Worm (Caenorhabditis elegans) whole organism, young adult: ENCODE measurements around the gene K12G11.6.

Experiments used
- D2030.7 ChIP-seq: fragments of 200-800 bp; sonication (Bioruptor generic); IDR thresholded peaks from 2 replicates; pipeline ENCODE4 v1.3.6; 2022; ENCODE audit warnings: missing genetic modification reagents, missing genetic modification characterization, missing compliant biosample characterization
- F22D6.2 ChIP-seq: sonication (generic microtip); optimal IDR thresholded peaks from 2 replicates; lab custom pipeline; 2016; ENCODE audit warnings: mild to moderate bottlenecking, missing genetic modification characterization, missing compliant biosample characterization
- F23B12.7 ChIP-seq: sonication (generic microtip); optimal IDR thresholded peaks from 2 replicates; lab custom pipeline; 2017; ENCODE audit warnings: missing genetic modification characterization, mild to moderate bottlenecking, missing compliant biosample characterization, antibody characterized with exemption, moderate library complexity; ENCODE audit not compliant: insufficient read depth
- K11D2.4 ChIP-seq: fragments of 200-800 bp; sonication (Bioruptor generic); IDR thresholded peaks from 2 replicates; pipeline ENCODE4 v1.3.6; 2022; ENCODE audit warnings: missing genetic modification reagents, missing genetic modification characterization, missing compliant biosample characterization
- T26A5.8 ChIP-seq: sonication (generic microtip); optimal IDR thresholded peaks from 2 replicates; lab custom pipeline; 2016; ENCODE audit warnings: missing genetic modification characterization, missing compliant biosample characterization
- Y53G8AR.9 ChIP-seq: fragments of 200-800 bp; sonication (Bioruptor generic); conservative IDR thresholded peaks from 2 replicates; pipeline ENCODE4 v1.3.6; 2022; ENCODE audit warnings: missing genetic modification reagents, missing genetic modification characterization, missing compliant biosample characterization
- Y67H2A.10 ChIP-seq: fragments of 200-800 bp; sonication (Bioruptor generic); conservative IDR thresholded peaks from 2 replicates; pipeline ENCODE4 v1.3.6; 2022; ENCODE audit warnings: missing genetic modification reagents, missing genetic modification characterization, missing compliant biosample characterization
- aptf-3 ChIP-seq: fragments of 200-800 bp; sonication (Bioruptor generic); IDR thresholded peaks from 2 replicates; pipeline ENCODE4 v1.3.6; 2022; ENCODE audit warnings: missing genetic modification characterization, missing compliant biosample characterization
- cebp-1 ChIP-seq, 2 experiments: fragments of 200-800 bp in 1 of 2; sonication (Bioruptor generic) in 1 of 2; sonication (generic microtip) in 1 of 2; IDR thresholded peaks in 1 of 2; optimal IDR thresholded peaks in 1 of 2; 2 replicates each; pipeline versions ENCODE4 v1.3.6 to Lab custom; 2017 to 2022; ENCODE audit warnings: missing compliant biosample characterization in 2 of 2, missing genetic modification characterization in 2 of 2, mild to moderate bottlenecking in 1 of 2, missing genetic modification reagents in 1 of 2, moderate library complexity in 1 of 2
- ceh-100 ChIP-seq: fragments of 200-800 bp; sonication (Bioruptor generic); IDR thresholded peaks from 2 replicates; pipeline ENCODE4 v1.3.6; 2022; ENCODE audit warnings: missing genetic modification reagents, missing genetic modification characterization, missing compliant biosample characterization
- ceh-27 ChIP-seq: fragments of 200-800 bp; sonication (Bioruptor generic); optimal IDR thresholded peaks from 2 replicates; lab custom pipeline; 2018; ENCODE audit warnings: mild to moderate bottlenecking, missing genetic modification characterization, moderate library complexity, missing compliant biosample characterization
- ceh-79 ChIP-seq: sonication (generic microtip); optimal IDR thresholded peaks from 2 replicates; lab custom pipeline; 2017; ENCODE audit warnings: mild to moderate bottlenecking, missing genetic modification characterization, missing compliant biosample characterization
- chd-7 ChIP-seq: sonication (generic microtip); optimal IDR thresholded peaks from 2 replicates; lab custom pipeline; 2016; ENCODE audit warnings: mild to moderate bottlenecking, missing genetic modification characterization, moderate library complexity, missing compliant biosample characterization
- die-1 ChIP-seq: sonication (generic microtip); optimal IDR thresholded peaks from 2 replicates; lab custom pipeline; 2016; ENCODE audit warnings: missing genotype, mild to moderate bottlenecking, missing genetic modification characterization, missing compliant biosample characterization
- egl-18 ChIP-seq: fragments of 200-800 bp; sonication (Bioruptor generic); IDR thresholded peaks from 2 replicates; pipeline ENCODE4 v1.3.6; 2022; ENCODE audit warnings: missing genetic modification reagents, missing genetic modification characterization, missing compliant biosample characterization
- egl-44 ChIP-seq: fragments of 200-800 bp; sonication (Bioruptor generic); IDR thresholded peaks from 2 replicates; pipeline ENCODE4 v1.3.6; 2022; ENCODE audit warnings: missing genetic modification reagents, missing genetic modification characterization, missing compliant biosample characterization
- egrh-3 ChIP-seq: fragments of 200-800 bp; sonication (Bioruptor generic); IDR thresholded peaks from 2 replicates; pipeline ENCODE4 v1.3.6; 2022; ENCODE audit warnings: missing genetic modification reagents, missing genetic modification characterization, missing compliant biosample characterization
- ekl-4 ChIP-seq: fragments of 200-800 bp; sonication (Bioruptor generic); IDR thresholded peaks from 2 replicates; pipeline ENCODE4 v1.3.6; 2022; ENCODE audit warnings: missing genetic modification reagents, missing genetic modification characterization, missing compliant biosample characterization
- ets-4 ChIP-seq: fragments of 200-800 bp; sonication (Bioruptor generic); optimal IDR thresholded peaks from 2 replicates; lab custom pipeline; 2018; ENCODE audit warnings: mild to moderate bottlenecking, missing genetic modification characterization, missing compliant biosample characterization
- fkh-3 ChIP-seq: sonication (generic microtip); optimal IDR thresholded peaks from 2 replicates; lab custom pipeline; 2016; ENCODE audit warnings: mild to moderate bottlenecking, missing genetic modification characterization, missing compliant biosample characterization
- gei-17 ChIP-seq: fragments of 200-800 bp; sonication (Bioruptor generic); optimal IDR thresholded peaks from 2 replicates; lab custom pipeline; 2018; ENCODE audit warnings: mild to moderate bottlenecking, missing genetic modification characterization, missing compliant biosample characterization
- hmg-1.2 ChIP-seq: fragments of 200-800 bp; sonication (Bioruptor generic); IDR thresholded peaks from 2 replicates; pipeline ENCODE4 v1.3.6; 2022; ENCODE audit warnings: missing genetic modification reagents, missing genetic modification characterization, missing compliant biosample characterization
- hsf-1 ChIP-seq: fragments of 200-800 bp; sonication (Bioruptor generic); IDR thresholded peaks from 2 replicates; pipeline ENCODE4 v1.3.6; 2022; ENCODE audit warnings: missing genetic modification reagents, missing genetic modification characterization, missing compliant biosample characterization
- lin-40 ChIP-seq: sonication (generic microtip); optimal IDR thresholded peaks from 2 replicates; lab custom pipeline; 2016; ENCODE audit warnings: missing genetic modification characterization, mild to moderate bottlenecking, missing compliant biosample characterization, missing genotype, missing genetic modification reagents
- lsl-1 ChIP-seq: fragments of 200-800 bp; sonication (Bioruptor generic); optimal IDR thresholded peaks from 2 replicates; lab custom pipeline; 2018; ENCODE audit warnings: mild to moderate bottlenecking, missing genetic modification characterization, moderate library complexity, missing compliant biosample characterization
- madf-8 ChIP-seq: fragments of 200-800 bp; sonication (Bioruptor generic); conservative IDR thresholded peaks from 2 replicates; pipeline ENCODE4 v1.3.6; 2022; ENCODE audit warnings: missing genetic modification reagents, missing genetic modification characterization, missing compliant biosample characterization
- mxl-1 ChIP-seq: sonication (generic microtip); optimal IDR thresholded peaks from 2 replicates; lab custom pipeline; 2016; ENCODE audit warnings: missing genetic modification characterization, missing compliant biosample characterization
- nhr-80 ChIP-seq: sonication (generic microtip); optimal IDR thresholded peaks from 2 replicates; lab custom pipeline; 2016; ENCODE audit warnings: missing genetic modification characterization, missing compliant biosample characterization
- pbrm-1 ChIP-seq: fragments of 200-800 bp; sonication (Bioruptor generic); IDR thresholded peaks from 2 replicates; pipeline ENCODE4 v1.3.6; 2022; ENCODE audit warnings: missing genetic modification reagents, missing genetic modification characterization, missing compliant biosample characterization
- repo-1 ChIP-seq: sonication (generic microtip); optimal IDR thresholded peaks from 2 replicates; lab custom pipeline; 2017; ENCODE audit warnings: mild to moderate bottlenecking, missing genetic modification characterization, missing compliant biosample characterization
- somi-1 ChIP-seq: fragments of 200-800 bp; sonication (Bioruptor generic); optimal IDR thresholded peaks from 2 replicates; lab custom pipeline; 2018; ENCODE audit warnings: mild to moderate bottlenecking, missing genetic modification characterization, missing compliant biosample characterization
- unc-130 ChIP-seq: sonication (generic microtip); optimal IDR thresholded peaks from 2 replicates; lab custom pipeline; 2016; ENCODE audit warnings: missing genetic modification reagents, missing genetic modification characterization, missing compliant biosample characterization
- ztf-25 ChIP-seq: fragments of 200-800 bp; sonication (Bioruptor generic); IDR thresholded peaks from 2 replicates; pipeline ENCODE4 v1.3.6; 2022; ENCODE audit warnings: missing genetic modification reagents, missing genetic modification characterization, missing compliant biosample characterization
- ztf-26 ChIP-seq: sonication (generic microtip); optimal IDR thresholded peaks from 2 replicates; lab custom pipeline; 2017; ENCODE audit warnings: missing genetic modification characterization, missing compliant biosample characterization
- ztf-3 ChIP-seq: fragments of 200-800 bp; sonication (Bioruptor generic); optimal IDR thresholded peaks from 2 replicates; lab custom pipeline; 2018; ENCODE audit warnings: mild to moderate bottlenecking, missing genetic modification characterization, missing compliant biosample characterization

K12G11.6 gene

ce11 chrV:11859082-11859858 lies 34.9 kb upstream of the K12G11.6 start:
- peak; percentile 47 for TF ChIP-seq lin-40 (tag; lab: Kevin White, UChicago)
- no peak for TF ChIP-seq egrh-3 (GFP tag; lab: Robert Waterston, UW)
- peak; percentile 33 for TF ChIP-seq die-1 (tag; lab: Kevin White, UChicago)
- no peak for TF ChIP-seq egl-18 (GFP tag; lab: Robert Waterston, UW)
- TF ChIP-seq cebp-1 (GFP tag; IDR thresholded peaks at IDR 0.05; lab: Robert Waterston, UW) = no peak
- peak; percentile 45 for TF ChIP-seq cebp-1 (tag; optimal IDR thresholded peaks at IDR 0.05; lab: Kevin White, UChicago)
- TF ChIP-seq ets-4 (GFP tag; lab: Kevin White, UChicago) = peak; percentile 5
- no peak for TF ChIP-seq pbrm-1 (GFP tag; lab: Robert Waterston, UW)
- no peak for TF ChIP-seq mxl-1 (tag; lab: Kevin White, UChicago)
- TF ChIP-seq T26A5.8 (tag; lab: Kevin White, UChicago) = no peak
- TF ChIP-seq D2030.7 (GFP tag; lab: Robert Waterston, UW) = no peak
- peak; percentile 65 for TF ChIP-seq ztf-26 (tag; lab: Kevin White, UChicago)
- TF ChIP-seq Y67H2A.10 (GFP tag; lab: Robert Waterston, UW) = no peak
- TF ChIP-seq nhr-80 (tag; lab: Kevin White, UChicago) = peak; percentile 93
- TF ChIP-seq somi-1 (GFP tag; lab: Kevin White, UChicago) = peak; percentile 52
- TF ChIP-seq chd-7 (tag; lab: Kevin White, UChicago) = peak; percentile 7
- peak; percentile 56; the same call in 1 of the 2 replicates for TF ChIP-seq K11D2.4

DNA sequence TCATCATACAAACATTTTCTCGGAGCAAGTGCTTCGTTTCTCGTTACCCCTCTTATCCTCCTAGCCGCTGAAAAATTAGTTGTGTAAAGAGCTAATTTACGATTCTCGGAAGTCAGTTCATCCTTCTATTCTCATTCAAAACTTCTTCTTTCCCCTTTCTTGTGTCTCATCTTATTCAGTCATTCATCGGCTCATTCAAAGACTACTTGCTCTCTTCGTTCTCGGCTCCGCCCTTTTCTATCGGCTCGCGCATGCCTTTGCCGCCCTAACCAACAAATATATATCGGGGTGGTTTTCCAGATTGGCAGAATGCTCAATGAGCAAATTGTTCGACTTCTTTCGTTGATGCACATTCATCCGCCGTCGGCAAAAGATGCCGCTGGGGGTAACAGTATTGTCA lies 33.8 kb upstream of the K12G11.6 start, which contains the start of gene R13H4.5:
R13H4.5 (plus strand) TSS at position 301 of the 400 bp plus-strand sequence.
- no peak for TF ChIP-seq F23B12.7 (tag; lab: Kevin White, UChicago)
- no peak for TF ChIP-seq madf-8 (GFP tag; lab: Robert Waterston, UW)
- no peak for TF ChIP-seq fkh-3
- TF ChIP-seq unc-130 = no peak
- no peak for TF ChIP-seq F22D6.2 (tag; lab: Kevin White, UChicago)
- no peak for TF ChIP-seq ekl-4 (GFP tag; lab: Robert Waterston, UW)
- TF ChIP-seq aptf-3 = no peak
- no peak for TF ChIP-seq hsf-1 (GFP tag; lab: Robert Waterston, UW)
- TF ChIP-seq ceh-100 = no peak
- no peak for TF ChIP-seq ztf-25 (GFP tag; lab: Robert Waterston, UW)
- no peak for TF ChIP-seq gei-17 (GFP tag; lab: Kevin White, UChicago)
- no peak for TF ChIP-seq repo-1 (tag; lab: Kevin White, UChicago)
- no peak for TF ChIP-seq ceh-27 (GFP tag; lab: Kevin White, UChicago)
- TF ChIP-seq egl-44 (GFP tag; lab: Robert Waterston, UW) = no peak
- TF ChIP-seq lsl-1 = no peak
- no peak for TF ChIP-seq ceh-79 (tag; lab: Kevin White, UChicago)
- TF ChIP-seq Y53G8AR.9 (GFP tag; lab: Robert Waterston, UW) = no peak
- TF ChIP-seq hmg-1.2 (GFP tag; lab: Robert Waterston, UW) = no peak
- no peak for TF ChIP-seq ztf-3 (GFP tag; lab: Kevin White, UChicago)
